Fruit fly (Drosophila melanogaster): ENCODE results near the gene CG3473.

Gene CG3473

dm6 chr2L:14598357-14599057 lies 35.0 kb upstream of the CG3473 start (continued):
- peak; percentile 59; the same call in 1 of the 2 replicates for TF ChIP-seq CG13287 (GFP tag; IDR thresholded peaks at IDR 0.05; ENCODE audit: partially characterized antibody)
- TF ChIP-seq CG34224 (GFP tag; IDR thresholded peaks at IDR 0.05; ENCODE audit: partially characterized antibody): peak; percentile 40; the same call in 1 of the 3 replicates
- TF ChIP-seq Bdp1 (GFP tag; optimal IDR thresholded peaks at IDR 0.05): peak; percentile 99
- no peak for TF ChIP-seq Bteb2 (GFP tag; optimal IDR thresholded peaks at IDR 0.05)
- TF ChIP-seq CG11504 (tag; optimal IDR thresholded peaks at IDR 0.05): peak; percentile 35
- TF ChIP-seq so (GFP tag; IDR thresholded peaks at IDR 0.05): no peak
- 0 out of 2 replicates have a peak, but pooled peaks have one; percentile 5 for TF ChIP-seq vvl (GFP tag; IDR thresholded peaks at IDR 0.05)
- peak; percentile 82 for TF ChIP-seq mld (GFP tag; IDR thresholded peaks at IDR 0.05; ENCODE audit: partially characterized antibody)
- TF ChIP-seq CG10565 (GFP tag; optimal IDR thresholded peaks at IDR 0.05): no peak
- TF ChIP-seq ab (GFP tag; optimal IDR thresholded peaks at IDR 0.05): no peak
- TF ChIP-seq CG7786 (GFP tag; optimal IDR thresholded peaks at IDR 0.05): no peak
- TF ChIP-seq B-H2 (GFP tag; optimal IDR thresholded peaks at IDR 0.05): no peak
- TF ChIP-seq ap (GFP tag; IDR thresholded peaks at IDR 0.05): peak; percentile 6; the same call in 1 of the 2 replicates
- no peak for TF ChIP-seq CG1024 (GFP tag; IDR thresholded peaks at IDR 0.05)
- TF ChIP-seq amos (GFP tag; IDR thresholded peaks at IDR 0.05; ENCODE audit: partially characterized antibody): peak; percentile 81
- no peak for TF ChIP-seq CG14050 (GFP tag; IDR thresholded peaks at IDR 0.05)
- TF ChIP-seq bigmax (GFP tag; optimal IDR thresholded peaks at IDR 0.05): no peak
- no peak for TF ChIP-seq ham (GFP tag; IDR thresholded peaks at IDR 0.05)
- no peak for TF ChIP-seq emc (GFP tag; optimal IDR thresholded peaks at IDR 0.05)
- TF ChIP-seq CG6254 (GFP tag; optimal IDR thresholded peaks at IDR 0.05): no peak
- TF ChIP-seq dmrt99B (tag; optimal IDR thresholded peaks at IDR 0.05): peak; percentile 17
- TF ChIP-seq slbo (GFP tag; IDR thresholded peaks at IDR 0.05): peak; percentile 41; the same call in 1 of the 2 replicates
- TF ChIP-seq her (GFP tag; optimal IDR thresholded peaks at IDR 0.05): peak; percentile 9
- no peak for TF ChIP-seq gt (GFP tag; IDR thresholded peaks at IDR 0.05)
- TF ChIP-seq MESR4 (GFP tag; optimal IDR thresholded peaks at IDR 0.05): no peak
- peak; percentile 77 for TF ChIP-seq tna (GFP tag; IDR thresholded peaks at IDR 0.05; ENCODE audit: partially characterized antibody)
- peak; percentile 43; the same call in 1 of the 2 replicates for TF ChIP-seq Scr (GFP tag; IDR thresholded peaks at IDR 0.05; ENCODE audit: partially characterized antibody)
- peak; percentile 50 for TF ChIP-seq unc-4 (GFP tag; IDR thresholded peaks at IDR 0.05; ENCODE audit: partially characterized antibody)
- TF ChIP-seq E2f2 (GFP tag; IDR thresholded peaks at IDR 0.05): peak; percentile 12; the same call in 1 of the 2 replicates
- TF ChIP-seq NC2β (GFP tag; optimal IDR thresholded peaks at IDR 0.05): no peak
- peak; percentile 16; the same call in 1 of the 3 replicates for TF ChIP-seq row (GFP tag; IDR thresholded peaks at IDR 0.05)
- peak; percentile 86 for TF ChIP-seq CTCF (GFP tag; optimal IDR thresholded peaks at IDR 0.05)
- peak; percentile 92 for TF ChIP-seq ato (GFP tag; IDR thresholded peaks at IDR 0.05; ENCODE audit: partially characterized antibody)
- TF ChIP-seq CG1603 (tag; optimal IDR thresholded peaks at IDR 0.05): peak; percentile 30
- TF ChIP-seq kni (GFP tag; optimal IDR thresholded peaks at IDR 0.05): no peak
- TF ChIP-seq Med (GFP tag): peak; percentile 82
- peak; percentile 58 for TF ChIP-seq Xrp1 (GFP tag; IDR thresholded peaks at IDR 0.05)
- TF ChIP-seq chinmo (GFP tag; IDR thresholded peaks at IDR 0.05; ENCODE audit: partially characterized antibody): peak; percentile 58; the same call in 1 of the 4 replicates
- TF ChIP-seq CG2120 (GFP tag; optimal IDR thresholded peaks at IDR 0.05): peak; percentile 12
- TF ChIP-seq bsh (GFP tag; optimal IDR thresholded peaks at IDR 0.05): peak; percentile 35 to 36
- peak; percentile 65; the same call in 2 of the 3 replicates for TF ChIP-seq hb (GFP tag; IDR thresholded peaks at IDR 0.05; ENCODE audit: partially characterized antibody)
- TF ChIP-seq HLH4C (GFP tag; IDR thresholded peaks at IDR 0.05; ENCODE audit: partially characterized antibody): peak; percentile 68
- peak; percentile 85; the same call in 2 of the 3 replicates for TF ChIP-seq Opbp (GFP tag; IDR thresholded peaks at IDR 0.05; ENCODE audit: partially characterized antibody)
- no peak for TF ChIP-seq CG3163 (GFP tag; optimal IDR thresholded peaks at IDR 0.05)
- TF ChIP-seq CG7987 (GFP tag; optimal IDR thresholded peaks at IDR 0.05): no peak
- TF ChIP-seq lmd (GFP tag; IDR thresholded peaks at IDR 0.05): 0 out of 2 replicates have a peak, but pooled peaks have one; percentile 7
- peak; percentile 5 for TF ChIP-seq CG10979 (tag; optimal IDR thresholded peaks at IDR 0.05)
- TF ChIP-seq Hmx (GFP tag; optimal IDR thresholded peaks at IDR 0.05): no peak

All from whole organism, embryonic.